Fruit fly (Drosophila melanogaster) whole organism, wandering third instar larva: ENCODE measurements around the gene CG15387.

Experiments
- GATAd ChIP-seq: sonication (Bioruptor generic); optimal IDR thresholded peaks from 2 replicates; lab custom pipeline; 2016; ENCODE audit warnings: missing biosample characterization, missing genetic modification characterization
- Jra ChIP-seq: sonication (Bioruptor generic); optimal IDR thresholded peaks from 2 replicates; lab custom pipeline; 2016; ENCODE audit warnings: missing biosample characterization, missing genetic modification characterization
- OdsH ChIP-seq: fragments of 200-800 bp; sonication (Bioruptor generic); optimal IDR thresholded peaks from 2 replicates; lab custom pipeline; 2016; ENCODE audit warnings: missing biosample characterization, mild to moderate bottlenecking, missing genetic modification characterization
- h ChIP-seq: fragments of 200-800 bp; sonication (Bioruptor generic); optimal IDR thresholded peaks from 3 replicates; lab custom pipeline; 2016; ENCODE audit warnings: missing biosample characterization, mild to moderate bottlenecking, missing genetic modification characterization
- usp ChIP-seq: fragments of >200 bp; optimal IDR thresholded peaks from 2 replicates; lab custom pipeline; 2017; ENCODE audit warnings: missing biosample characterization, missing genetic modification characterization

DNA sequence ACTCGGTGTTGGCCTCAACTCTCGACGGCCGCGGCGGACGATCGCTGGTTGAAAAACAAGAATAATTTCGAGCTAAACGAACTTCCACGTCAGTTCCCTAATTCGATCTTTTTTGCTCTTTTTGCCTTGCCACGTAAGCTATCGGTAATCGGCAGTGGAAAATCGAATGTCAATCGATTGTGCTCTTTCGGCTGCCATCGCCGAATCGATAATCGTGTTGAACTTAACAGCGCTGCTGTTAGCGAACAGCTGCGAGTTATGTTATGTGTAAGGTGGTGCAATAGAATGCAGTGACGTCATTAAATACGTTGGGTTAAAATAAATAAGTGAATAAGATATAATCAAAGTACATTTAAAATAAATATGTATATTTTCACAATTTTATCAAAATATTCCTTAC is 10.6 kb upstream of the CG15387 start, which contains the start of gene Sec24CD:
- TF ChIP-seq h (GFP tag; lab: Kevin White, UChicago) (peak; percentile 13), Jra (GFP tag; lab: Kevin White, UChicago) (no peak), OdsH (GFP tag; lab: Kevin White, UChicago) (peak; percentile 24), usp (GFP tag; lab: Kevin White, UChicago) (no peak), GATAd (no peak)
